Fruit fly (Drosophila melanogaster): ENCODE results near the gene HIPP1.

- TF ChIP-seq CG7045 (GFP tag; optimal IDR thresholded peaks at IDR 0.05) = no peak
- no peak for TF ChIP-seq ovo (GFP tag; optimal IDR thresholded peaks at IDR 0.05)
- peak; percentile 11 for TF ChIP-seq CG1620 (GFP tag; optimal IDR thresholded peaks at IDR 0.05)
- TF ChIP-seq cic (GFP tag; optimal IDR thresholded peaks at IDR 0.05) = no peak
- peak; percentile 53 for TF ChIP-seq bab1 (GFP tag; optimal IDR thresholded peaks at IDR 0.05)
- TF ChIP-seq cnc (optimal IDR thresholded peaks at IDR 0.05) = no peak
- TF ChIP-seq CG11617 (GFP tag; optimal IDR thresholded peaks at IDR 0.05) = no peak
- no peak for TF ChIP-seq Mnt (GFP tag; optimal IDR thresholded peaks at IDR 0.05)
- TF ChIP-seq CG33017 (tag; optimal IDR thresholded peaks at IDR 0.05) = no peak
- no peak for TF ChIP-seq CG14711 (tag; optimal IDR thresholded peaks at IDR 0.05)
- no peak for TF ChIP-seq pad (GFP tag; optimal IDR thresholded peaks at IDR 0.05)
- no peak for TF ChIP-seq CG12768 (GFP tag; optimal IDR thresholded peaks at IDR 0.05)
- TF ChIP-seq Crg-1 (GFP tag; optimal IDR thresholded peaks at IDR 0.05) = peak; percentile 42
- TF ChIP-seq CG5204 (GFP tag; optimal IDR thresholded peaks at IDR 0.05) = no peak
Observed at dm6 chr3L:20785742-20786427, 23.6 kb upstream of the HIPP1 start, which contains the start of gene Pcif1.

Data from whole organism, adult.